Fruit fly (Drosophila melanogaster) whole organism: ENCODE data around the gene CG15014.

Source experiments
- CG8478 ChIP-seq: fragments of >200 bp; optimal IDR thresholded peaks from 2 replicates; lab custom pipeline; 2018; ENCODE audit warnings: inconsistent platforms
- Dll ChIP-seq: fragments of >200 bp; optimal IDR thresholded peaks from 2 replicates; lab custom pipeline; 2017
- psq ChIP-seq: fragments of >200 bp; optimal IDR thresholded peaks from 2 replicates; lab custom pipeline; 2017
- usp ChIP-seq: fragments of >200 bp; optimal IDR thresholded peaks from 2 replicates; lab custom pipeline; 2017; ENCODE audit warnings: missing biosample characterization, missing genetic modification characterization, mixed read lengths

dm6 chr3L:4296760-4297159, 25.3 kb downstream of the CG15014 start:
- TF ChIP-seq psq (lab: Kevin White, UChicago) (no peak), CG8478 (lab: Kevin White, UChicago) (no peak), Dll (no peak), usp (GFP tag; lab: Kevin White, UChicago) (no peak)
